Worm (Caenorhabditis elegans): ENCODE measurements around the gene pccb-1.

ce11 chrX:3057656-3058055 is 31.7 kb upstream of the pccb-1 start:
- TF ChIP-seq nhr-11 (tag; optimal IDR thresholded peaks at IDR 0.05) (no peak), lin-13 (GFP tag; optimal IDR thresholded peaks at IDR 0.05) (no peak), lsy-2 (tag; optimal IDR thresholded peaks at IDR 0.05) (no peak), aly-2 (tag; optimal IDR thresholded peaks at IDR 0.05) (no peak), nhr-237 (tag; optimal IDR thresholded peaks at IDR 0.05) (no peak), blmp-1 (tag; optimal IDR thresholded peaks at IDR 0.05; ENCODE audit: insufficient read depth) (no peak), ceh-82 (tag; optimal IDR thresholded peaks at IDR 0.05) (no peak), unc-39 (tag; optimal IDR thresholded peaks at IDR 0.05) (no peak)

All from whole organism, L2 larva.